Worm (Caenorhabditis elegans): ENCODE measurements around the gene lec-3.

DNA sequence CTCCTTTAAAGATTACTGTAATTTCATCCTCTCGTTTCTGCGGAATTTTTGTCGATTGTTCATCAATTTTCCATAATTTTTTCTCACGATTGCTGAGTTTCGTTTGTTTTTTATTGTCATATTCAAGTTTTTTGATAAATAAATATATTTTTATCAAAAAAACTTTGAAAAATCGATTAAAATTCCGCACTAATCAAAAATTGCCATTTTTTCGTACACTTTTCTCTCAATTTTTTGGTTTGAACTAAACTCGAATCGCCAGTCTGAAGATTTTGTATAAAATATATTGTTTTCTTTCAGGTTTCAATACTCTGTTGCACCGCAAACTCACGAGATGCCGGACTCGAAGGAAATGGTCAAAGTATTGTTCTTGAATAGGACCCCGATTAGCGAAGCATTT lies 49.9 kb downstream of the lec-3 start, which contains the start of gene ogr-2:
- TF ChIP-seq mdl-1 (tag; optimal IDR thresholded peaks at IDR 0.05), result no peak
- TF ChIP-seq snpc-4 (tag; optimal IDR thresholded peaks at IDR 0.05), result no peak
- no peak for TF ChIP-seq php-3 (GFP tag; IDR thresholded peaks at IDR 0.05)
- TF ChIP-seq dpl-1 (GFP tag; optimal IDR thresholded peaks at IDR 0.05), result no peak
- no peak for TF ChIP-seq zag-1 (tag; optimal IDR thresholded peaks at IDR 0.05)
- no peak for TF ChIP-seq nhr-11 (tag; optimal IDR thresholded peaks at IDR 0.05)
